Fruit fly (Drosophila melanogaster) whole organism, embryonic: ENCODE results near the gene CG7766.

ENCODE experiments used
- BEAF-32 ChIP-seq: fragments of 200-800 bp; sonication (Bioruptor generic); optimal IDR thresholded peaks from 3 replicates; lab custom pipeline; 2017; ENCODE audit warnings: missing biosample characterization, missing genetic modification characterization, mild to moderate bottlenecking, moderate library complexity, missing genetic modification reagents
- Blimp-1 ChIP-seq: fragments of 200-800 bp; sonication (Bioruptor generic); optimal IDR thresholded peaks from 3 replicates; lab custom pipeline; 2018; ENCODE audit warnings: missing biosample characterization, missing genetic modification characterization, mild to moderate bottlenecking, moderate library complexity, missing genetic modification reagents
- CG10543 ChIP-seq: fragments of 200-800 bp; sonication (Bioruptor generic); optimal IDR thresholded peaks from 3 replicates; lab custom pipeline; 2017; ENCODE audit warnings: missing biosample characterization, mild to moderate bottlenecking, missing genetic modification characterization, moderate library complexity
- CG11723 ChIP-seq: fragments of 200-800 bp; sonication (Bioruptor generic); optimal IDR thresholded peaks from 2 replicates; lab custom pipeline; 2017; ENCODE audit warnings: missing biosample characterization, mild to moderate bottlenecking, missing genetic modification characterization
- CG1233 ChIP-seq: fragments of 200-800 bp; sonication (Bioruptor generic); optimal IDR thresholded peaks from 4 replicates; lab custom pipeline; 2018; ENCODE audit warnings: missing biosample characterization, mild to moderate bottlenecking, missing genetic modification characterization
- CG14710 ChIP-seq: fragments of 200-800 bp; sonication (Bioruptor generic); optimal IDR thresholded peaks from 3 replicates; lab custom pipeline; 2019; ENCODE audit warnings: missing biosample characterization, mild to moderate bottlenecking, missing genetic modification characterization, moderate library complexity
- CG15269 ChIP-seq: fragments of 200-800 bp; sonication (Bioruptor generic); optimal IDR thresholded peaks from 2 replicates; lab custom pipeline; 2018; ENCODE audit warnings: missing biosample characterization, mild to moderate bottlenecking, missing genetic modification characterization, moderate library complexity
- CG15514 ChIP-seq: fragments of 200-800 bp; sonication (Bioruptor generic); optimal IDR thresholded peaks from 3 replicates; lab custom pipeline; 2017; ENCODE audit warnings: missing biosample characterization, missing genetic modification characterization, mild to moderate bottlenecking, moderate library complexity, missing genetic modification reagents
- CG1603 ChIP-seq: fragments of 200-800 bp; sonication (Bioruptor generic); optimal IDR thresholded peaks from 2 replicates; lab custom pipeline; 2019; ENCODE audit warnings: missing biosample characterization, mild to moderate bottlenecking, missing genetic modification characterization, moderate library complexity
- CG17385 ChIP-seq: fragments of 200-800 bp; sonication (Bioruptor generic); optimal IDR thresholded peaks from 3 replicates; lab custom pipeline; 2018; ENCODE audit warnings: missing biosample characterization, mild to moderate bottlenecking, missing genetic modification characterization
- CG18476 ChIP-seq: fragments of 200-800 bp; sonication (Bioruptor generic); optimal IDR thresholded peaks from 2 replicates; lab custom pipeline; 2016; ENCODE audit warnings: missing biosample characterization, mild to moderate bottlenecking, missing genetic modification characterization
- CG18619 ChIP-seq: fragments of 200-800 bp; sonication (Bioruptor generic); optimal IDR thresholded peaks from 3 replicates; lab custom pipeline; 2017; ENCODE audit warnings: missing biosample characterization, mild to moderate bottlenecking, missing genetic modification characterization
- CG30403 ChIP-seq: fragments of 200-800 bp; sonication (Bioruptor generic); optimal IDR thresholded peaks from 3 replicates; lab custom pipeline; 2016; ENCODE audit warnings: missing biosample characterization, missing genetic modification characterization
- CG30431 ChIP-seq: fragments of 200-800 bp; sonication (Bioruptor generic); optimal IDR thresholded peaks from 2 replicates; lab custom pipeline; 2017; ENCODE audit warnings: missing biosample characterization, missing genetic modification characterization
- CG31224 ChIP-seq: fragments of 200-800 bp; sonication (Bioruptor generic); IDR thresholded peaks from 2 replicates; pipeline ENCODE4 v1.3.6; 2022; ENCODE audit warnings: missing biosample characterization, missing genetic modification characterization
- CG34376 ChIP-seq: fragments of 200-800 bp; sonication (Bioruptor generic); optimal IDR thresholded peaks from 2 replicates; lab custom pipeline; 2018; ENCODE audit warnings: missing biosample characterization, mild to moderate bottlenecking, missing genetic modification characterization
- CG5180 ChIP-seq: fragments of 200-800 bp; sonication (Bioruptor generic); optimal IDR thresholded peaks from 3 replicates; lab custom pipeline; 2017; ENCODE audit warnings: missing biosample characterization, missing genetic modification characterization, mild to moderate bottlenecking, moderate library complexity, missing genetic modification reagents
- CG6791 ChIP-seq: fragments of 200-800 bp; sonication (Bioruptor generic); IDR thresholded peaks from 3 replicates; pipeline ENCODE4 v1.3.6; 2022; ENCODE audit warnings: missing biosample characterization, missing genetic modification characterization; ENCODE audit not compliant: partially characterized antibody
- CG7556 ChIP-seq: fragments of 200-800 bp; sonication (Bioruptor generic); optimal IDR thresholded peaks from 2 replicates; lab custom pipeline; 2017; ENCODE audit warnings: missing biosample characterization, mild to moderate bottlenecking, missing genetic modification characterization
- CG7745 ChIP-seq: fragments of 200-800 bp; sonication (Bioruptor generic); optimal IDR thresholded peaks from 2 replicates; lab custom pipeline; 2018; ENCODE audit warnings: missing biosample characterization, mild to moderate bottlenecking, missing genetic modification characterization, moderate library complexity
- CG7786 ChIP-seq: fragments of 200-800 bp; sonication (Bioruptor generic); optimal IDR thresholded peaks from 2 replicates; lab custom pipeline; 2016; ENCODE audit warnings: missing biosample characterization, missing genetic modification characterization
- CG7839 ChIP-seq: fragments of 200-800 bp; sonication (Bioruptor generic); optimal IDR thresholded peaks from 3 replicates; lab custom pipeline; 2018; ENCODE audit warnings: missing biosample characterization, mild to moderate bottlenecking, missing genetic modification characterization, moderate library complexity
- CG8765 ChIP-seq: fragments of 200-800 bp; sonication (Bioruptor generic); IDR thresholded peaks from 2 replicates; pipeline ENCODE4 v1.3.6; 2022; ENCODE audit warnings: missing biosample characterization, missing genetic modification characterization
- CG8924 ChIP-seq: fragments of 200-800 bp; optimal IDR thresholded peaks from 3 replicates; lab custom pipeline; 2019; ENCODE audit warnings: missing biosample characterization, mild to moderate bottlenecking, missing genetic modification characterization, moderate library complexity
- CG9727 ChIP-seq: fragments of 200-800 bp; sonication (Bioruptor generic); optimal IDR thresholded peaks from 3 replicates; lab custom pipeline; 2017; ENCODE audit warnings: missing biosample characterization, mild to moderate bottlenecking, missing genetic modification characterization
- CoRest ChIP-seq: fragments of 200-800 bp; sonication (Bioruptor generic); optimal IDR thresholded peaks from 3 replicates; lab custom pipeline; 2018; ENCODE audit warnings: missing biosample characterization, mild to moderate bottlenecking, missing genetic modification characterization, moderate library complexity
- Dek ChIP-seq: fragments of 200-800 bp; sonication (Bioruptor generic); optimal IDR thresholded peaks from 3 replicates; lab custom pipeline; 2019; ENCODE audit warnings: missing biosample characterization, mild to moderate bottlenecking, missing genetic modification characterization, moderate library complexity
- Fer3 ChIP-seq: fragments of 200-800 bp; sonication (Bioruptor generic); optimal IDR thresholded peaks from 2 replicates; lab custom pipeline; 2018; ENCODE audit warnings: missing biosample characterization, mild to moderate bottlenecking, missing genetic modification characterization, moderate library complexity
- Nf-YC ChIP-seq: fragments of 200-800 bp; optimal IDR thresholded peaks from 3 replicates; lab custom pipeline; 2019; ENCODE audit warnings: missing biosample characterization, mild to moderate bottlenecking, missing genetic modification characterization, moderate library complexity
- Oli ChIP-seq: fragments of 200-800 bp; sonication (Bioruptor generic); optimal IDR thresholded peaks from 2 replicates; lab custom pipeline; 2018; ENCODE audit warnings: missing biosample characterization, mild to moderate bottlenecking, missing genetic modification characterization, moderate library complexity
- Optix ChIP-seq: fragments of 200-800 bp; sonication (Bioruptor generic); IDR thresholded peaks from 3 replicates; pipeline ENCODE4 v1.3.6; 2022; ENCODE audit warnings: missing biosample characterization, missing genetic modification characterization
- Ravus ChIP-seq: fragments of 200-800 bp; sonication (Bioruptor generic); IDR thresholded peaks from 2 replicates; pipeline ENCODE4 v1.3.6; 2022; ENCODE audit warnings: missing biosample characterization, missing genetic modification characterization
- Ssrp ChIP-seq: fragments of 200-800 bp; sonication (Bioruptor generic); optimal IDR thresholded peaks from 2 replicates; lab custom pipeline; 2018; ENCODE audit warnings: missing biosample characterization, mild to moderate bottlenecking, missing genetic modification characterization, moderate library complexity
- YL-1 ChIP-seq: fragments of 200-800 bp; sonication (Bioruptor generic); optimal IDR thresholded peaks from 3 replicates; lab custom pipeline; 2017; ENCODE audit warnings: missing biosample characterization, mild to moderate bottlenecking, missing genetic modification characterization
- al ChIP-seq: fragments of 200-800 bp; sonication (Bioruptor generic); IDR thresholded peaks from 2 replicates; pipeline ENCODE4 v1.3.6; 2022; ENCODE audit warnings: missing biosample characterization, missing genetic modification characterization
- chn ChIP-seq: fragments of 200-800 bp; sonication (Bioruptor generic); optimal IDR thresholded peaks from 2 replicates; lab custom pipeline; 2016; ENCODE audit warnings: missing biosample characterization, missing genetic modification characterization
- crc ChIP-seq: fragments of 200-800 bp; sonication (Bioruptor generic); optimal IDR thresholded peaks from 2 replicates; lab custom pipeline; 2016; ENCODE audit warnings: missing biosample characterization, missing genetic modification characterization
- cwo ChIP-seq: fragments of 200-800 bp; sonication (Bioruptor generic); optimal IDR thresholded peaks from 3 replicates; lab custom pipeline; 2017; ENCODE audit warnings: missing biosample characterization, missing genetic modification characterization, mild to moderate bottlenecking, moderate library complexity, missing genetic modification reagents
- danr ChIP-seq: fragments of 200-800 bp; sonication (Bioruptor generic); IDR thresholded peaks from 2 replicates; pipeline ENCODE4 v1.3.6; 2022; ENCODE audit warnings: missing biosample characterization, missing genetic modification characterization
- ems ChIP-seq: fragments of 200-800 bp; sonication (Bioruptor generic); optimal IDR thresholded peaks from 3 replicates; lab custom pipeline; 2016; ENCODE audit warnings: missing biosample characterization, missing genetic modification characterization
- grau ChIP-seq: fragments of 200-800 bp; optimal IDR thresholded peaks from 3 replicates; lab custom pipeline; 2019; ENCODE audit warnings: missing biosample characterization, mild to moderate bottlenecking, missing genetic modification characterization, moderate library complexity
- gt ChIP-seq: fragments of 200-800 bp; sonication (Bioruptor generic); IDR thresholded peaks from 2 replicates; pipeline ENCODE4 v1.3.6; 2022; ENCODE audit warnings: missing biosample characterization, missing genetic modification characterization
- lmd ChIP-seq: fragments of 200-800 bp; sonication (Bioruptor generic); IDR thresholded peaks from 2 replicates; pipeline ENCODE4 v1.3.6; 2022; ENCODE audit warnings: missing biosample characterization, missing genetic modification characterization
- p53 ChIP-seq: fragments of 200-800 bp; sonication (Bioruptor generic); optimal IDR thresholded peaks from 2 replicates; lab custom pipeline; 2016; ENCODE audit warnings: missing biosample characterization, missing genetic modification characterization
- row ChIP-seq: fragments of 200-800 bp; sonication (Bioruptor generic); IDR thresholded peaks from 3 replicates; pipeline ENCODE4 v1.3.6; 2022; ENCODE audit warnings: missing biosample characterization, missing genetic modification characterization
- run ChIP-seq: fragments of 200-800 bp; sonication (Bioruptor generic); optimal IDR thresholded peaks from 3 replicates; lab custom pipeline; 2018; ENCODE audit warnings: missing biosample characterization, mild to moderate bottlenecking, missing genetic modification characterization
- sens ChIP-seq: fragments of 200-800 bp; sonication (Bioruptor generic); peaks from one replicate; lab custom pipeline; 2016; ENCODE audit warnings: missing biosample characterization, missing genetic modification characterization
- vfl ChIP-seq: fragments of 200-800 bp; sonication (Bioruptor generic); optimal IDR thresholded peaks from 2 replicates; lab custom pipeline; 2016; ENCODE audit warnings: missing biosample characterization, missing genetic modification characterization
- zen ChIP-seq: fragments of 200-800 bp; sonication (Bioruptor generic); optimal IDR thresholded peaks from 3 replicates; lab custom pipeline; 2018; ENCODE audit warnings: missing biosample characterization, mild to moderate bottlenecking, missing genetic modification characterization, moderate library complexity
- zen2 ChIP-seq: fragments of 200-800 bp; sonication (Bioruptor generic); IDR thresholded peaks from 3 replicates; pipeline ENCODE4 v1.3.6; 2022; ENCODE audit warnings: missing biosample characterization, missing genetic modification characterization; ENCODE audit not compliant: partially characterized antibody
- zfh2 ChIP-seq: fragments of 200-800 bp; sonication (Bioruptor generic); optimal IDR thresholded peaks from 2 replicates; lab custom pipeline; 2016; ENCODE audit warnings: missing biosample characterization, missing genetic modification characterization

CG7766 gene

DNA sequence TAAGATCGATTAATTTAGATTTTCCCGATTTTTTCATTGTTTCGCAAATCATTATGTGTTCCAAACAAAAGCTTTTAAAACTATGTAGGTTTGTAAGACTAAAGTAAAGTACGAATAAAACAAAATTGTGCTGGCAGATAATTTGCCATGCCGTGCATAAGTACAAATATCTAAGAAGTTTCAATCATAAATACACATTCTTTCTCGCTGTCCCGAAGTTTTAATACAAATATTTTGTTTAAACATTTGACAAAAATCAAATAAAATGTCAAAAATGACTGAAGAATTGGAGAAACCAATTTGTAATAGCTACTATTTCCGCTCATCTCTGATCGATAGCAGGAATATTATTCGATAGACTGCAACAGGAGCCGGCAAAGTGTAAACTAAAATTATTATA is 20.9 kb downstream of the CG7766 start, which contains the start of gene APC4 (continued):
- no peak for TF ChIP-seq chn (GFP tag; lab: Kevin White, UChicago)
- no peak for TF ChIP-seq danr (GFP tag; lab: Robert Waterston, UW)
- TF ChIP-seq sens (GFP tag; lab: Kevin White, UChicago), result peak; percentile 89
- no peak for TF ChIP-seq CG8765 (GFP tag; lab: Robert Waterston, UW)
- peak; percentile 41 for TF ChIP-seq CG17385
- peak; percentile 34 for TF ChIP-seq CG15269 (tag; lab: Kevin White, UChicago)
- TF ChIP-seq Blimp-1, result no peak
- no peak for TF ChIP-seq ems
- no peak for TF ChIP-seq Ravus (GFP tag; lab: Robert Waterston, UW)
- TF ChIP-seq CG7786 (GFP tag; lab: Kevin White, UChicago), result peak; percentile 9
- TF ChIP-seq Oli, result peak; percentile 29
- no peak for TF ChIP-seq al (GFP tag; lab: Robert Waterston, UW)
- TF ChIP-seq run (tag; lab: Kevin White, UChicago), result no peak
- TF ChIP-seq CG30431 (GFP tag; lab: Kevin White, UChicago), result no peak
- peak; percentile 66 for TF ChIP-seq CoRest (tag; lab: Kevin White, UChicago)
- peak; percentile 25 for TF ChIP-seq CG15514 (GFP tag; lab: Kevin White, UChicago)
- TF ChIP-seq row (GFP tag; lab: Robert Waterston, UW), result peak; percentile 75
- no peak for TF ChIP-seq CG1603 (tag; lab: Kevin White, UChicago)
- TF ChIP-seq Ssrp, result peak; percentile 37
- TF ChIP-seq p53 (GFP tag; lab: Kevin White, UChicago), result no peak
- peak; percentile 40 for TF ChIP-seq CG7556 (GFP tag; lab: Kevin White, UChicago)
- TF ChIP-seq crc (GFP tag; lab: Kevin White, UChicago), result no peak
- peak; percentile 42 for TF ChIP-seq Nf-YC
- TF ChIP-seq cwo (GFP tag; lab: Kevin White, UChicago), result no peak
- no peak for TF ChIP-seq gt
- peak; percentile 6 for TF ChIP-seq CG9727
- TF ChIP-seq CG7745 (tag; lab: Kevin White, UChicago), result no peak
- peak; percentile 19 for TF ChIP-seq Dek (tag; lab: Kevin White, UChicago)
- TF ChIP-seq lmd (GFP tag; lab: Robert Waterston, UW), result no peak
- TF ChIP-seq CG18476 (GFP tag; lab: Kevin White, UChicago), result no peak
- TF ChIP-seq CG18619 (GFP tag; lab: Kevin White, UChicago), result no peak
- peak; percentile 26 for TF ChIP-seq CG10543 (GFP tag; lab: Kevin White, UChicago)
- TF ChIP-seq CG8924, result peak; percentile 28
- TF ChIP-seq zen (tag; lab: Kevin White, UChicago), result peak; percentile 13
- no peak for TF ChIP-seq CG31224 (GFP tag; lab: Robert Waterston, UW)
- TF ChIP-seq CG1233 (GFP tag; lab: Kevin White, UChicago), result peak; percentile 14
- TF ChIP-seq CG5180, result no peak
- no peak for TF ChIP-seq vfl (GFP tag; lab: Kevin White, UChicago)
- peak; percentile 52 for TF ChIP-seq CG14710 (tag; lab: Kevin White, UChicago)
- no peak for TF ChIP-seq CG6791 (GFP tag; lab: Robert Waterston, UW)
- peak; percentile 47 for TF ChIP-seq BEAF-32 (GFP tag; lab: Kevin White, UChicago)
- TF ChIP-seq CG7839 (tag; lab: Kevin White, UChicago), result peak; percentile 39
- TF ChIP-seq CG34376, result peak; percentile 43
- TF ChIP-seq YL-1 (GFP tag; lab: Kevin White, UChicago), result no peak
- no peak for TF ChIP-seq Optix (GFP tag; lab: Robert Waterston, UW)
- peak; percentile 36 for TF ChIP-seq zfh2 (GFP tag; lab: Kevin White, UChicago)
- no peak for TF ChIP-seq CG11723 (GFP tag; lab: Kevin White, UChicago)
- no peak for TF ChIP-seq zen2
- peak; percentile 0 for TF ChIP-seq Fer3 (tag; lab: Kevin White, UChicago)
- peak; percentile 55 for TF ChIP-seq CG30403
- TF ChIP-seq grau (tag; lab: Kevin White, UChicago), result peak; percentile 48
